Worm (Caenorhabditis elegans) whole organism, L4/young adult: ENCODE measurements around the gene brap-2.

Source experiments
- W03F9.2 ChIP-seq: fragments of 150-350 bp; optimal IDR thresholded peaks from 2 replicates; lab custom pipeline; 2014; ENCODE audit warnings: missing biosample characterization, missing genetic modification characterization
- dao-5 ChIP-seq: sonication (generic microtip); optimal IDR thresholded peaks from 2 replicates; lab custom pipeline; 2016; ENCODE audit warnings: missing genotype, missing genetic modification characterization, moderate library complexity, missing compliant biosample characterization
- him-1 ChIP-seq: sonication (generic microtip); optimal IDR thresholded peaks from 2 replicates; lab custom pipeline; 2016; ENCODE audit warnings: missing genotype, missing genetic modification reagents, missing genetic modification characterization, missing compliant biosample characterization

The brap-2 gene

DNA sequence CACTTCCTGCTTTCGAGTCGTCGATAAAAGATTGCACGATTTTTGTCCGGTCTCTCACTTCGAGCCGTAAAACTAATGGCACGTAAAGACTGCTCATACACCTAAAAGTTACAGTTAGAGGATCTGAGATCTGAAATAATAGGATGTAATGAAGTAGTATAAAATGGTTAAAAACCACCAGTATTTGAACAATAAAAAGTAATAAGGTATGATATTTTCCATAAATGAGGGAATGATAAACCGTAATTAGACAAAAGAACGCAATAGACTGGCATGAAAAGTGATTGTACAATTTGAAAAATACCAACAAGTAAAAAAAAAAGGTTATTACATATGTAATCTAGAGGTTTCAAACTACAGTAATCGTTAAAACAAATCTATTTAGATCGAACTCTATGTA is at the start of gene brap-2:
TSS of gene brap-2 (minus strand) at position 101 of the 400 bp plus-strand sequence.
- TF ChIP-seq dao-5 (tag; lab: Kevin White, UChicago) (no peak), W03F9.2 (tag; lab: Kevin White, UChicago) (no peak), him-1 (no peak)

DNA sequence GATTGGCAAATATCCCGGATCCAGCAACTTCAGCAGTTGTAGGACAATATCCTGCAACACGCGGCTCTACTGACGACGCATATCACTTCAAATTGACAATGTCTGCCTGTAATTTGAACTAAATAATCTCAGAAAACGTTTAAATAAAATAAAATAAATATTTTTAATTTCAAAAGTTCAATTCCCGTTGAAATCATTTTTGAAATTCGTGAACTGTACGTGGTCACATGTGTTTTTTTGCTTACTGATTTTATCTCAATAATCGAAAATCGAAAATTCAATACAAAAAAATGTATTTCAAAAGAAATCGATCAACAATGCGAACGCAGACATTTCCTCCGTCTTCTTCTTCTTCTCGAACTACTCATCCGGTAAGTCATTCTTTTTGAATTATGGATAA is 44.6 kb upstream of the brap-2 start, which contains the start of gene F07F6.1:
TSS of gene F07F6.1 (plus strand) at position 301 of the 400 bp plus-strand sequence.
- TF ChIP-seq dao-5 (tag; lab: Kevin White, UChicago) (no peak), W03F9.2 (tag; lab: Kevin White, UChicago) (no peak), him-1 (no peak)

DNA sequence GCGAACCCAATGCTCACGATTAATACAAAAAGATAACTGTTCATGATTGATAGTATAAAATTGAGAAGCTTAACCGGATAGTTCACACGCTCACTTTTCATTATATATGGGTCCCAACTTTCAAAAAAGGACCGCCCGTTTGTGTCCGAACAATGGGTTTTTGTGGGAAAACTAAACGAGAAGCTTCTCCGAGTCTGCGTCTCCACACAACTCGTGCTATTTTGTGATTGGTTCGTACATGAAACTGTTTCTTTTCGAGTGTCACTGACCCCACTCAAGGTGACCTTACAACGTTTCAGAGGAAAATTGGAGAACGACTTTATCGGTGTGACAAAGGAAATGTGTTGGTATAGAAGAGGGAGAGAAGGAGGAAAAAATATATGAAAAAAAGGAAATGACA is 43.8 kb upstream of the brap-2 start, which contains the start of gene dct-5:
TSS of gene dct-5 (minus strand) at position 101 of the 400 bp plus-strand sequence.
- TF ChIP-seq him-1 = no peak
- TF ChIP-seq W03F9.2 (tag; lab: Kevin White, UChicago) = no peak
- TF ChIP-seq dao-5 (tag; lab: Kevin White, UChicago) = no peak

DNA sequence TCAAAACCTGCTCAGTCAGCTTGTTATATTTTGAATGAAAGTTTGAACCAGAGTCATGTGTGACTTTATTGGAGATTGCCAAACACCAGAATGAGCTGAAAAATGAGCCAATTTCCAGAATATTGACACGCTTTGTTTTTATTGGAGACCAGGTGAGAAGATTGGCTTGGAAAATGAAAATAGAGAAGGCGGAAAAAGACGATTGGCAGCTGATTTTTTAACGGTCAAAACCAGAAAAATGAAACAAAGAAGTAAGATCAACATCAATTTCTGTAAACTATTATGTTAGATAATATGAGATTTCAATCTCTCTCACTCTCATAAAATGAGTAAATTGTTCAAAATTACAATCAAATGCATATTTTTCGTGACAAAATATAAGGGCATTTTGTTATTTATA is 40.1 kb upstream of the brap-2 start, which contains the start of gene srx-114:
TSS of gene srx-114 (minus strand) at position 101 of the 400 bp plus-strand sequence.
- TF ChIP-seq W03F9.2 (tag; lab: Kevin White, UChicago) (no peak), dao-5 (tag; lab: Kevin White, UChicago) (no peak), him-1 (no peak)

DNA sequence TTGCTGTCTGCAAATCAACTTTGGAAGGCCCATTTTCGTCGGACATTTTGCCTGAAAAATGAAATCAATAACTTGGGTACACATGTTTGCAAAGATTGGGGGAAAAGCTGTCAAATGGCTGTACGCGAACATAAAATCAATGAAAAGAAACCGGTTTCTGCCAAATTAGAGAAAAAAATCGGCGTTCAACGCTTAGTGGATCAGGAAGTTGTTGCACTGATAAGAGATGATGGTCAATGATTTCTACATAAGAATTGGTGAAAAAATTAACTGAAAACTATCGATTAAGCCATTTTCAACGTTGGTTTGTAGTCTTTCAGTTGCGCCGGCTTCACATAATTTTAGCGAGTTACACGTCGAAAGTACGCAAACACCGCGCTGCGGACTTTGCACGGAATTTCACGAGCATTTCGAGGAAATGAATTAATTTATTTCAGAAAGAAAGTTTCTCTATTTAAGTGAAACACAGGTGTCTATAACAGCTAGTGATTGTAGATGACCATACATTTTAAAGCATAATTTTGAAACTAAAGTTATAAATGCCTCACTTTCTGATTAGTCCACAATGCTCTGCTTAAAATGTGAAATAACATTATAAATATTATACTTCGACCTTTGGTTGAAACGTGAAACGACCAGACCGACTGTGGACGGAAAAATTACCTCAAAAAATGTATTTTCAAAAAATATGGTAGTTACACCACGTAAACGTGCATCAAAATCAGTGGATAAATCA is 36.7 kb upstream of the brap-2 start, which contains the start of the genes F07F6.4 and F07F6.2:
TSS of gene F07F6.4 (minus strand) at position 51 of the 736 bp plus-strand sequence.
TSS of gene F07F6.2 (plus strand) at position 686 of the 736 bp plus-strand sequence.
- peak; percentile 6 for TF ChIP-seq W03F9.2 (tag; lab: Kevin White, UChicago)
- TF ChIP-seq dao-5 (tag; lab: Kevin White, UChicago) = no peak
- no peak for TF ChIP-seq him-1

DNA sequence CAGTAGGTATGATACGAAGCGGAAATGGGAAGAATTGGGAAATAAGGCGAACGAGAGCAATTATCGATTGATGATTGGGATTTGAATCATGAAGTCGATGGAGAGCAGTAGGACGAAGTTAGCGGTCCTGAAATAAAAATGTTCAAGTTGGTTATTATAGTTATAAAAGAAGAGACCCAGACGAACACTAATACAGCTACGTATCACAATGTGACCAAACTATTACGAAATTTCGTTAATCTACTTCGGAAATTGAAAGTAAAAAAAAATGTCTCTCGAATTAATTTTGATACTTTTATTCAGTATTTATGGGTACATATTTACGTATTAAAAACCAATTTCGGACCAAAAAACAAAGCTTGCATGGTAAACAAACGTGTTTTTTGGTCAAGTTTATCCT is 33.5 kb upstream of the brap-2 start:
- no peak for TF ChIP-seq W03F9.2 (tag; lab: Kevin White, UChicago)
- TF ChIP-seq dao-5 (tag; lab: Kevin White, UChicago) = no peak
- no peak for TF ChIP-seq him-1

DNA sequence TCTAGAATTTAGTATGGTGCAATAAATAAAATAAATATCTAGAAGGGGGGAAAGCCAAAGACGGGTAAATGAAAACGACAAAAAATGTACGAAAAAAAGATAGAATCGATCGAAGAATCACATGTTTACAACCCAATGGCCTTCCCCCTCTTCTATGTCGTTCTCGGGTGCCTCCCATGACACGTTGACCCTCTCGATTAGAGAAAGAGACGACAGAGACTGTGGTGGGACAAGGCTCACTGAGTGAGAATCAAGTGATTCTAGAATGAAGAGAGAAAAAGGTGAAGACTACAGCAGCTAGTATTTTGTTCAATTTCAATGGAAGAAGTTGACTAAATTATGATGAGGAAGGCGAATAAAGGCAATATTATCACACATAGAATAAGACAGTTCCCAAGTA is 33.1 kb upstream of the brap-2 start:
- no peak for TF ChIP-seq W03F9.2 (tag; lab: Kevin White, UChicago)
- TF ChIP-seq dao-5 (tag; lab: Kevin White, UChicago) = no peak
- no peak for TF ChIP-seq him-1

DNA sequence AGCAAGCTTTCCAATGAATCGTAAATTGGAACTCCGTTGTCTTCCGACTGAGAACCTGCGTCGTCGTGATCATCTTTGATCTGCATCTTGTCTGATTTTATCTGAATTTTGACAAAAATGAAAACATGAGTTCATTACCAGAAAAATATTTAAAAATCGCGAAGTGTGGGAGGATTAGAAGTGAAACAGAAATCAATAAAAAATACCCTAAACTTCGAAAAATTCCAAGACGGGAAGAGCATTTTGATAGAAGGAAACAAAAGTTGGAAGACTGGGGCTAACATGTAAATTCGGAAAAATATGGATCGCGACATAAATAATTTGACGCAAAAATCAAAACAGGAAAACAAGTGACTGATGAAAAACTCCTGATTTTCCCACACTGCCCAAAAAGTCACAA is 32.6 kb upstream of the brap-2 start, which contains the start of gene F07F6.8:
TSS of gene F07F6.8 (minus strand) at position 101 of the 400 bp plus-strand sequence.
- TF ChIP-seq him-1 (no peak), dao-5 (tag; lab: Kevin White, UChicago) (no peak), W03F9.2 (tag; lab: Kevin White, UChicago) (no peak)

DNA sequence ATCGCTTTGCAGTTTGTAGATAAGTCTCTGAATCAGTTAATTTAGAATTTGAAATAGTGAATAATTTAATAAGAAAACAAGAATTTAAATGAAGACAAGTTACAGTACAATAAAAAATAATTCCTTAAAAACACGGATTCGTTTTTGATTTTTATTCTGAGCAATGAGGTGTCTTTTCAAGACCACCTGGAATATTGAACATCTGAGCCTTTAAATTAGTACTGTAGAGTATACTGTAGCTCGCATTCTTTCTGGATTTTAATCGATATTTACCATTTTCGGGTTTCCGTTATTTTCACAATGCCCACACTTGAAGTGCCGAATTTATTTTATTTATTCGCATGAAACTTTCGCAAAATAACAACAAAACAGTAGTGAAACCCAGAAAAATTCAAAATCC is 30.8 kb upstream of the brap-2 start, which contains the start of gene F07F6.7:
TSS of gene F07F6.7 (minus strand) at position 27 of the 400 bp plus-strand sequence.
- TF ChIP-seq dao-5 (tag; lab: Kevin White, UChicago) = no peak
- no peak for TF ChIP-seq W03F9.2 (tag; lab: Kevin White, UChicago)
- no peak for TF ChIP-seq him-1

DNA sequence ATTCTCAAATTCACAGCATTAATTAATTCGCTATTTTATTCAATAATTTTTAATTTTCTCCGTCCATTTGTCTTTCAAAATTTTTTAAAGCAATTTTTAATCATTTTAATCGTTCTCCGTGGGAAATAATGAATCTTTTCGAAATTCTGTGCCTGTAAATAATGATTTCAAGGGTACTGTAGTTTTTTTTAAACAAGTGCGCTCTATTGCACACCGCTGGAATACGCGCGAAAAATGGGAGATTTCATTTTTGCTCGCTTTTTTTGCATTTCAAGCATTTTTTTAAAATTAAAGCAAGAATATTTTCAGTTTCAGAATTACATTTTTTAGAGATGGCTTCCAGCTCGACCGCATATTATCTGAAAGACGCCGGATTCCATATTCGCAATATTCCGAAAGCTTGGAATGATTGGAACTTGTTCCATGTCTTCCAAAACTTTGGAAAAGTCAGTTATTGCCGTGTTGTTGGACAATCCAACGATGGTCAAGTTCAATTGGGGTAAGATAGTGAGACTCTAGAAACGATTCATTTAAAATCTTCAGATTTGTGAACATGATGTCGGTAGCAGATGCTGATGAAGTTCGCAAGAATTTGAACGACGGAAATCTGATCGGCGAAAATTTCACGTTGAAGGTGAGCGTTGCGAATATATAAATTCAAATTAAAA is 28.1 kb upstream of the brap-2 start, which contains the start of gene tofu-6:
TSS of gene tofu-6 (plus strand) at position 302 of the 668 bp plus-strand sequence.
- TF ChIP-seq him-1 (no peak), W03F9.2 (tag; lab: Kevin White, UChicago) (no peak), dao-5 (tag; lab: Kevin White, UChicago) (no peak)

DNA sequence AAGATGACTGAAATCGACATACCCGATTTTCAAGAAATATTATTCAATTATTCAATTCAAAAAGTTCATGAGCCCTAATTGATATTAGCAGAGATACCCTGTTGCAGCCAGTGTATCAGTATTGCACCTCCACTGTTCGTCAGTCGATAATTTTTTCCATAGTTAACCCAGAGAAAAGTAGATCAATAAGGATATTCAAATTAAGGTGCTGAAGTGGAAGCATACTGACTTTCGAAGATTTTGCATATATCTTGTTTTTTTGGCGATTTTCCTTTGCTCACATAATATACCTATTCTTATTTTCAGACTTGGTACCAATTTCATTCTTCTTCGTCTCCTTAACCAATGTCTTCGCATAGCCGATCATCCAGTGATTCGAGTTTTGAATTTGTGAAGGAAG is 25.9 kb upstream of the brap-2 start, which contains the start of gene EEED8.15:
TSS of gene EEED8.15 (plus strand) at position 301 of the 400 bp plus-strand sequence.
- no peak for TF ChIP-seq W03F9.2 (tag; lab: Kevin White, UChicago)
- no peak for TF ChIP-seq dao-5 (tag; lab: Kevin White, UChicago)
- TF ChIP-seq him-1 = no peak

DNA sequence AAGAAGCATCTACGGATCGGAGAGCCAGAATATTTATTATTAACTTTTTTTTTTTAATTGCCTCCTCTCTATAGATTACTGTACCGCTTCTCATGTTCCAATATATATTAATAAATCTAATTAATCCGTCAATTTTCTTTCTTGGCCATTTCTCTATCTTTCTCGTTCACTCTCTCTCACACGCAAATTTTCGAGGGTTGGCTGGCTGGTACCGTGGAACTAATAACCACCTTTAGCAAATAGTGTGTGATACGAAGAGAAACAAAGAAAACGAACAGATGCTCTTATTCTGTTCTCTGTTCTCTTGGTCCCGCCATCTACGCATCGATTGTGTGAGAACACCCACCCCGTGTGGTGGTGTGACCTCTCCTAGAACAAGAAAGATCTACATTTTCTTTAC is 25.3 kb upstream of the brap-2 start:
- TF ChIP-seq him-1 (no peak), dao-5 (tag; lab: Kevin White, UChicago) (no peak), W03F9.2 (tag; lab: Kevin White, UChicago) (no peak)

DNA sequence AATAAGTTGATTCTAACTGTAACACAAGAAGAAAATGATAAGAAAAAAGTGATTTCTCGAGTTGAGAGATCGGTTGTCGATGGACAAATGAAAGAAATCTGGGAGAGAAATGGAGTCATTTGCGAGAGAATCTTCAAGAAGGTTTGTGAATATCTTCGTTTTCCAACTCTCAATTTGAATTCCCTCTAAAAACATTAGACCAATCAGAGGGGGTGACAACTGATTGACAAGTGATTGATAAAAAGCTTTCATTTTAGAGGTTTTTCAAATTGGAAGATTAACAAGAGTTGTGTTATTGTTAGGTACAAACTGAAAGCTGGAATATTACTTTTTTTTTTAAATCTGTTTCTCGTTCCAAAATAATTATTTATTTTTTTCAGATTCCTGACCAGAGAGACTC is 24.9 kb upstream of the brap-2 start:
- no peak for TF ChIP-seq W03F9.2 (tag; lab: Kevin White, UChicago)
